Worm (Caenorhabditis elegans): Measurements from ENCODE around the gene C27D9.1.

DNA sequence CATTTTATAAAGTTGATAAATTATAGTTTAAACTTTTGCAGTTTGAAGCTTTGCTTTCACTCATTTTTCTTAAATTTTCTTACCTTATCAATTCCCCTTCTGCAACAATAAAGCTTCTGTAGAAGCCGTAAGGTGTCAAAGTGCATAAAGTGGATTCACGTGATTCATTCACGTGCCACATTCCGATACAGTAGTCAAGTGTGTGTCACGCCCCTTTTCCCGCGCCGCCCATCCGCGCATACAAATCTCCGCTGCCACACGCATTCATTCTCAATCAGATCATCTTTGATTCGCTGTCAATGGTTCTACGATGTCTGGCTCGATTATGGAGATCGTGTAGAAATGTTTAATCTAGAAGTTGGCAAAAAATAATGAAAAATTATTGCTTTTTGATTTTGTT lies 6.2 kb upstream of the C27D9.1 start:
- TF ChIP-seq ceh-36 (tag; optimal IDR thresholded peaks at IDR 0.05) (no peak), ama-1 (optimal IDR thresholded peaks at IDR 0.05) (no peak)
